Worm (Caenorhabditis elegans): Measurements from ENCODE around the gene fil-1.
"Not testable (repeated sequence)": the region's sequence is repeated elsewhere in the genome, so short reads cannot be mapped to it uniquely, and the experiment has no call there.

fil-1 gene

DNA sequence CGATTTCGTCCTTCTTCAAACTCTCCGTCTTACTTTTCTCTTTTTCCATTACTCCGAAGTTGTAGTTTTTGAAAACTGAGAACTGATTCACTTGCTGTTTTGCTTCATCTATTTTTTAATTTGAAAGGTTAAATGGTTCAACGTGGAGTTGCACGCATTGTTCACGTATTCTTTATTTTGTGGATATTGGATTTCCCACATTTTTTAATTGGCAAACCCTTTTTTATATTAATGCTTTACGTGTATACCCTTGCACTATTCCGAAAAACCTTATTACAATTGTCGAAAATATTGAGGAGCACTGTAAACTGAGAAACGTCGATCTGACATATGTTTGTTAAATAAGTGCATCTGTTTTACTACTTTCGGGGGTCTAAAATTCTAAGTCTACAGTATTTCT lies 43.1 kb downstream of the fil-1 start, which contains the start of gene melo-3:
Gene melo-3 (minus strand): TSS at position 101 of the 400 bp plus-strand sequence.
- not testable (repeated sequence) for TF ChIP-seq ceh-91 (GFP tag; IDR thresholded peaks at IDR 0.05); tlf-1 (GFP tag; optimal IDR thresholded peaks at IDR 0.05); B0019.2 (GFP tag; conservative IDR thresholded peaks at IDR 0.05)

Data from whole organism, young adult.